Worm (Caenorhabditis elegans): ENCODE data around the gene irld-8.

ce11 chrIV:8126902-8127301, 11.3 kb downstream of the irld-8 start, which contains the start of gene ceph-41:
- TF ChIP-seq K09A11.1 (tag; optimal IDR thresholded peaks at IDR 0.05; ENCODE audit: insufficient read depth) (no peak), nfya-1 (tag; optimal IDR thresholded peaks at IDR 0.05) (no peak), unc-55 (GFP tag; optimal IDR thresholded peaks at IDR 0.05) (no peak), fax-1 (tag; optimal IDR thresholded peaks at IDR 0.05) (no peak), dve-1 (tag; optimal IDR thresholded peaks at IDR 0.05) (no peak), ets-4 (tag; optimal IDR thresholded peaks at IDR 0.05) (no peak), pqm-1 (tag; optimal IDR thresholded peaks at IDR 0.05) (no peak), elt-4 (tag; optimal IDR thresholded peaks at IDR 0.05) (no peak), hlh-8 (tag; optimal IDR thresholded peaks at IDR 0.05) (no peak), unc-42 (tag; optimal IDR thresholded peaks at IDR 0.05) (no peak), ceh-9 (tag; optimal IDR thresholded peaks at IDR 0.05) (no peak), fkh-6 (tag; optimal IDR thresholded peaks at IDR 0.05) (no peak)

Data from whole organism, late embryonic.